Worm (Caenorhabditis elegans): ENCODE results near the gene cyn-1.

cyn-1 gene

DNA sequence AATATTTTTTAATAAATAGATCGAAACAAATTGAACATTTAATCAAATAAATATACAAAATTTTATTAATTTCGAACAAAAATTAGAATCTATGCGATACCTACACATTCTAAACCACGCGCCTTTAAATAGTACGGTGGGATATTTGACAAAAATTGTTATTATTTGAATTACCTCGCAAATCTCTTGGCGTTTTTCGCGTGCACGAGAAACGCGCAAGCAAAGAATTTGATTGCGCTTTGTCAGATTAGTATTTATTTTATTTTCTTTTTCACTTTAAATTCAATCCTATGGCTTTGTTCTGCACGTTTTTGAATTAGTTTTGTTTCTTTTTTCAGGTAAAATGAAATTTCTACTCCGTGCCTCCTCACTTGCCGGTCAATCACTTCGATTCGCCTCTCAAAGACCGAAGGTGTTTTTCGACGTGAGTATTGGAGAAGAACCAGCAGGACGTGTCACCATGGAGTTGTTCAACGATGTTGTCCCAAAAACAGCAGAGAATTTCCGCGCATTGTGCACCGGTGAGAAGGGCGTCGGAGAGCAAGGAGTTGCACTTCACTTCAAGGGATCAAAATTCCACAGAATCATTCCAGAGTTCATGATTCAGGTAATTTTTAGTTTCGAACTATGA is at the start of gene cyn-1:
Gene cyn-1 (plus strand): TSS at position 339 of the 631 bp plus-strand sequence.
- 0 out of 2 replicates have a peak, but pooled peaks have one; percentile 23 for TF ChIP-seq Y79H2A.3 (GFP tag; conservative IDR thresholded peaks at IDR 0.05)
- no peak for TF ChIP-seq ets-4 (GFP tag; optimal IDR thresholded peaks at IDR 0.05)
- no peak for TF ChIP-seq chd-7 (tag; optimal IDR thresholded peaks at IDR 0.05)
- TF ChIP-seq die-1 (tag; optimal IDR thresholded peaks at IDR 0.05): no peak
- TF ChIP-seq egrh-3 (GFP tag; IDR thresholded peaks at IDR 0.05): no peak
- no peak for TF ChIP-seq F52B5.7 (tag; optimal IDR thresholded peaks at IDR 0.05)
- peak; percentile 91 for TF ChIP-seq Y53G8AR.9 (GFP tag; conservative IDR thresholded peaks at IDR 0.05)
- peak; percentile 82 for TF ChIP-seq B0336.3 (GFP tag; IDR thresholded peaks at IDR 0.05)
- TF ChIP-seq ceh-58 (GFP tag; IDR thresholded peaks at IDR 0.05): no peak
- TF ChIP-seq lin-26 (GFP tag; IDR thresholded peaks at IDR 0.05): no peak; the same call in 1 of the 2 replicates
- no peak for TF ChIP-seq ceh-27 (GFP tag; optimal IDR thresholded peaks at IDR 0.05)
- no peak for TF ChIP-seq zfh-2 (GFP tag; conservative IDR thresholded peaks at IDR 0.05)
- no peak for TF ChIP-seq lsy-27 (tag; optimal IDR thresholded peaks at IDR 0.05; ENCODE audit: borderline replicate concordance, insufficient read depth)
- TF ChIP-seq D2030.7 (GFP tag; IDR thresholded peaks at IDR 0.05): peak; percentile 54; the same call in 1 of the 2 replicates
- TF ChIP-seq nhr-80 (tag; optimal IDR thresholded peaks at IDR 0.05): no peak
- TF ChIP-seq mel-28 (tag; optimal IDR thresholded peaks at IDR 0.05; ENCODE audit: borderline replicate concordance): no peak
- no peak for TF ChIP-seq athp-1 (tag; optimal IDR thresholded peaks at IDR 0.05)
- no peak for TF ChIP-seq aptf-3 (GFP tag; IDR thresholded peaks at IDR 0.05)
- peak; percentile 12 for TF ChIP-seq B0035.1 (tag; optimal IDR thresholded peaks at IDR 0.05)
- TF ChIP-seq B0261.1 (tag; optimal IDR thresholded peaks at IDR 0.05): no peak
- TF ChIP-seq lir-1 (GFP tag; conservative IDR thresholded peaks at IDR 0.05): no peak
- peak in 1 of 2 experiments; percentile 44 for TF ChIP-seq let-607 (tag; optimal IDR thresholded peaks at IDR 0.05)
- peak; percentile 67 for TF ChIP-seq ZK185.1 (tag; optimal IDR thresholded peaks at IDR 0.05; ENCODE audit: poor library complexity, severe bottlenecking)
- no peak for TF ChIP-seq sptf-2 (GFP tag; optimal IDR thresholded peaks at IDR 0.05)
- TF ChIP-seq mxl-1 (tag; optimal IDR thresholded peaks at IDR 0.05): no peak
- no peak for TF ChIP-seq hmg-20 (GFP tag; IDR thresholded peaks at IDR 0.05)
- TF ChIP-seq ekl-4 (GFP tag; IDR thresholded peaks at IDR 0.05): peak; percentile 44; the same call in 1 of the 2 replicates
- no peak for TF ChIP-seq snpc-4 (GFP tag; optimal IDR thresholded peaks at IDR 0.05)
- peak; percentile 42 to 75 (median 59) for TF ChIP-seq snpc-4 (tag; optimal IDR thresholded peaks at IDR 0.05)
- TF ChIP-seq nfya-1 (tag; optimal IDR thresholded peaks at IDR 0.05; ENCODE audit: borderline replicate concordance, insufficient read depth): no peak
- TF ChIP-seq attf-6 (GFP tag; IDR thresholded peaks at IDR 0.05): no peak
- peak; percentile 96 for TF ChIP-seq lin-54 (GFP tag; optimal IDR thresholded peaks at IDR 0.05)
- 0 out of 2 replicates have a peak, but pooled peaks have one; percentile 9 for TF ChIP-seq hsf-1 (GFP tag; IDR thresholded peaks at IDR 0.05)
- no peak for TF ChIP-seq tbx-9 (tag; optimal IDR thresholded peaks at IDR 0.05; ENCODE audit: borderline replicate concordance)
- peak; percentile 53 for TF ChIP-seq hmg-1.2 (GFP tag; IDR thresholded peaks at IDR 0.05)
- TF ChIP-seq madf-3 (GFP tag; IDR thresholded peaks at IDR 0.05): no peak
- no peak for TF ChIP-seq Y53F4B.3 (GFP tag; IDR thresholded peaks at IDR 0.05)
- no peak for TF ChIP-seq rpc-1 (optimal IDR thresholded peaks at IDR 0.05)
- no peak for TF ChIP-seq rpc-1 (tag; optimal IDR thresholded peaks at IDR 0.05)
- TF ChIP-seq B0019.2 (GFP tag; conservative IDR thresholded peaks at IDR 0.05): no peak
- TF ChIP-seq mcd-1 (GFP tag; IDR thresholded peaks at IDR 0.05): peak; percentile 82
- TF ChIP-seq F57A8.1 (GFP tag; optimal IDR thresholded peaks at IDR 0.05): no peak
- no peak for TF ChIP-seq F49E8.2 (tag; optimal IDR thresholded peaks at IDR 0.05; ENCODE audit: insufficient read depth)
- peak; percentile 59 for TF ChIP-seq him-1 (tag; optimal IDR thresholded peaks at IDR 0.05)
- peak; percentile 79 for TF ChIP-seq snpc-1.3 (tag; optimal IDR thresholded peaks at IDR 0.05; ENCODE audit: insufficient read depth)
- 0 out of 2 replicates have a peak, but pooled peaks have one; percentile 52 for TF ChIP-seq F33H1.4 (GFP tag; IDR thresholded peaks at IDR 0.05)
- TF ChIP-seq madf-6 (GFP tag; IDR thresholded peaks at IDR 0.05): peak; percentile 66

All from whole organism, young adult.